Worm (Caenorhabditis elegans): ENCODE results near the gene C14C10.5.

- TF ChIP-seq mdl-1 (tag; optimal IDR thresholded peaks at IDR 0.05) (no peak), ama-1 (optimal IDR thresholded peaks at IDR 0.05) (no peak), elt-1 (tag; optimal IDR thresholded peaks at IDR 0.05) (no peak), unc-39 (tag; optimal IDR thresholded peaks at IDR 0.05) (no peak), tbx-2 (tag; optimal IDR thresholded peaks at IDR 0.05) (no peak), nhr-25 (tag; optimal IDR thresholded peaks at IDR 0.05) (no peak)
These were observed 32.1 kb downstream of the C14C10.5 start, which contains the start of gene srx-113 for ce11 chrV:12632048-12632447.

Data from whole organism, L3 larva.